Fruit fly (Drosophila melanogaster) whole organism, embryonic: ENCODE data around the gene CG9961.
A peak's percentile ranks its signal among the peaks of the same experiment; 100 is the strongest.

Experiments
- BEAF-32 ChIP-seq: fragments of 200-800 bp; sonication (Bioruptor generic); optimal IDR thresholded peaks from 3 replicates; lab custom pipeline; 2017; ENCODE audit warnings: missing biosample characterization, missing genetic modification characterization, mild to moderate bottlenecking, moderate library complexity, missing genetic modification reagents
- Bgb ChIP-seq: fragments of 200-800 bp; sonication (Bioruptor generic); IDR thresholded peaks from 2 replicates; pipeline ENCODE4 v1.3.6; 2022; ENCODE audit warnings: missing biosample characterization, missing genetic modification characterization; ENCODE audit not compliant: partially characterized antibody
- CG11560 ChIP-seq: fragments of 200-800 bp; sonication (Bioruptor generic); IDR thresholded peaks from 3 replicates; pipeline ENCODE4 v1.3.6; 2022; ENCODE audit warnings: missing biosample characterization, missing genetic modification characterization
- CG13775 ChIP-seq: fragments of 200-800 bp; sonication (Bioruptor generic); optimal IDR thresholded peaks from 3 replicates; lab custom pipeline; 2017; ENCODE audit warnings: missing biosample characterization, mild to moderate bottlenecking, missing genetic modification characterization
- CG14710 ChIP-seq: fragments of 200-800 bp; sonication (Bioruptor generic); optimal IDR thresholded peaks from 3 replicates; lab custom pipeline; 2019; ENCODE audit warnings: missing biosample characterization, mild to moderate bottlenecking, missing genetic modification characterization, moderate library complexity
- CG18011 ChIP-seq: fragments of 200-800 bp; sonication (Bioruptor generic); optimal IDR thresholded peaks from 2 replicates; lab custom pipeline; 2017; ENCODE audit warnings: missing biosample characterization, missing genetic modification characterization, mild to moderate bottlenecking, moderate library complexity, missing genotype
- CG18764 ChIP-seq: fragments of 200-800 bp; sonication (Bioruptor generic); optimal IDR thresholded peaks from 3 replicates; lab custom pipeline; 2016; ENCODE audit warnings: missing biosample characterization, missing genetic modification characterization
- CG31365 ChIP-seq: fragments of 200-800 bp; sonication (Bioruptor generic); optimal IDR thresholded peaks from 2 replicates; lab custom pipeline; 2018; ENCODE audit warnings: missing biosample characterization, mild to moderate bottlenecking, missing genetic modification characterization
- CG3407 ChIP-seq: fragments of 200-800 bp; sonication (Bioruptor generic); optimal IDR thresholded peaks from 2 replicates; lab custom pipeline; 2018; ENCODE audit warnings: missing biosample characterization, mild to moderate bottlenecking, missing genetic modification characterization
- CG3726 ChIP-seq: fragments of 200-800 bp; sonication (Bioruptor generic); IDR thresholded peaks from 3 replicates; pipeline ENCODE4, ENCODE4 v1.3.6; 2022; ENCODE audit warnings: missing biosample characterization, missing genetic modification characterization
- CG3847 ChIP-seq: fragments of 200-800 bp; sonication (Bioruptor generic); IDR thresholded peaks from 2 replicates; pipeline ENCODE4 v1.3.6; 2022; ENCODE audit warnings: missing biosample characterization, missing genetic modification characterization
- CG43689 ChIP-seq: fragments of 200-800 bp; sonication (Bioruptor generic); IDR thresholded peaks from 2 replicates; pipeline ENCODE4 v1.3.6; 2022; ENCODE audit warnings: missing biosample characterization, missing genetic modification characterization
- CG7357 ChIP-seq: fragments of 200-800 bp; sonication (Bioruptor generic); IDR thresholded peaks from 3 replicates; pipeline ENCODE4 v1.3.6; 2022; ENCODE audit warnings: missing biosample characterization, missing genetic modification characterization
- CG8388 ChIP-seq: fragments of 200-800 bp; sonication (Bioruptor generic); optimal IDR thresholded peaks from 2 replicates; lab custom pipeline; 2019; ENCODE audit warnings: missing biosample characterization, mild to moderate bottlenecking, missing genetic modification characterization, moderate library complexity
- CG9876 ChIP-seq: fragments of 200-800 bp; sonication (Bioruptor generic); optimal IDR thresholded peaks from 2 replicates; lab custom pipeline; 2016; ENCODE audit warnings: missing biosample characterization, missing genetic modification characterization
- Doc2 ChIP-seq: fragments of 200-800 bp; sonication (Bioruptor generic); IDR thresholded peaks from 2 replicates; pipeline ENCODE4 v1.3.6; 2022; ENCODE audit warnings: missing biosample characterization, missing genetic modification characterization
- Gug ChIP-seq: fragments of 200-800 bp; sonication (Bioruptor generic); IDR thresholded peaks from 4 replicates; pipeline ENCODE4 v1.3.6; 2022; ENCODE audit warnings: missing biosample characterization, missing genetic modification characterization
- HLH3B ChIP-seq: fragments of 200-800 bp; sonication (Bioruptor generic); IDR thresholded peaks from 2 replicates; pipeline ENCODE4 v1.3.6; 2022; ENCODE audit warnings: missing biosample characterization, missing genetic modification characterization
- HLH54F ChIP-seq: fragments of 200-800 bp; sonication (Bioruptor generic); optimal IDR thresholded peaks from 3 replicates; lab custom pipeline; 2016; ENCODE audit warnings: missing biosample characterization, missing genetic modification characterization
- HLHmδ ChIP-seq: fragments of 200-800 bp; sonication (Bioruptor generic); optimal IDR thresholded peaks from 2 replicates; lab custom pipeline; 2018; ENCODE audit warnings: missing biosample characterization, mild to moderate bottlenecking, missing genetic modification characterization, moderate library complexity
- Mad ChIP-seq: fragments of 200-800 bp; sonication (Bioruptor generic); optimal IDR thresholded peaks from 2 replicates; lab custom pipeline; 2016; ENCODE audit warnings: missing biosample characterization, missing genetic modification characterization
- NfI ChIP-seq: fragments of 200-800 bp; sonication (Bioruptor generic); optimal IDR thresholded peaks from 3 replicates; lab custom pipeline; 2018; ENCODE audit warnings: missing biosample characterization, mild to moderate bottlenecking, missing genetic modification characterization, moderate library complexity
- Sox100B ChIP-seq: fragments of 200-800 bp; sonication (Bioruptor generic); optimal IDR thresholded peaks from 3 replicates; lab custom pipeline; 2018; ENCODE audit warnings: missing biosample characterization, mild to moderate bottlenecking, missing genetic modification characterization
- Ssrp ChIP-seq: fragments of 200-800 bp; sonication (Bioruptor generic); optimal IDR thresholded peaks from 2 replicates; lab custom pipeline; 2018; ENCODE audit warnings: missing biosample characterization, mild to moderate bottlenecking, missing genetic modification characterization, moderate library complexity
- abd-A ChIP-seq: fragments of 200-800 bp; sonication (Bioruptor generic); optimal IDR thresholded peaks from 3 replicates; lab custom pipeline; 2019; ENCODE audit warnings: missing biosample characterization, mild to moderate bottlenecking, missing genetic modification characterization, moderate library complexity
- btn ChIP-seq: fragments of 200-800 bp; sonication (Bioruptor generic); optimal IDR thresholded peaks from 2 replicates; lab custom pipeline; 2016; ENCODE audit warnings: missing biosample characterization, missing genetic modification characterization
- chn ChIP-seq: fragments of 200-800 bp; sonication (Bioruptor generic); optimal IDR thresholded peaks from 2 replicates; lab custom pipeline; 2016; ENCODE audit warnings: missing biosample characterization, missing genetic modification characterization
- dimm ChIP-seq: fragments of 200-800 bp; sonication (Bioruptor generic); IDR thresholded peaks from 2 replicates; pipeline ENCODE4 v1.3.6; 2022; ENCODE audit warnings: missing biosample characterization, missing genetic modification characterization
- dpn ChIP-seq, 2 experiments: fragments of 200-800 bp; sonication (Bioruptor generic); optimal IDR thresholded peaks; 3 replicates each; lab custom pipeline; 2016; ENCODE audit warnings: missing biosample characterization in 2 of 2, missing genetic modification characterization in 2 of 2
- ems ChIP-seq: fragments of 200-800 bp; sonication (Bioruptor generic); optimal IDR thresholded peaks from 3 replicates; lab custom pipeline; 2016; ENCODE audit warnings: missing biosample characterization, missing genetic modification characterization
- gcm ChIP-seq: fragments of 200-800 bp; sonication (Bioruptor generic); optimal IDR thresholded peaks from 2 replicates; lab custom pipeline; 2019; ENCODE audit warnings: missing biosample characterization, mild to moderate bottlenecking, missing genetic modification characterization, moderate library complexity
- hkb ChIP-seq, 2 experiments: fragments of 200-800 bp in 1 of 2; fragments of >200 bp in 1 of 2; sonication (Bioruptor generic) in 1 of 2; IDR thresholded peaks in 1 of 2; optimal IDR thresholded peaks in 1 of 2; 2 replicates each; pipeline versions ENCODE4 v1.3.6 to Lab custom; 2017 to 2022; ENCODE audit warnings: missing biosample characterization in 1 of 2, missing genetic modification characterization in 1 of 2
- inv ChIP-seq: fragments of 200-800 bp; sonication (Bioruptor generic); IDR thresholded peaks from 2 replicates; pipeline ENCODE4 v1.3.6; 2022; ENCODE audit warnings: missing biosample characterization, missing genetic modification characterization; ENCODE audit not compliant: partially characterized antibody
- jing ChIP-seq: fragments of 200-800 bp; sonication (Bioruptor generic); optimal IDR thresholded peaks from 2 replicates; lab custom pipeline; 2018; ENCODE audit warnings: missing biosample characterization, mild to moderate bottlenecking, missing genetic modification characterization
- kay ChIP-seq: fragments of 200-800 bp; sonication (Bioruptor generic); optimal IDR thresholded peaks from 2 replicates; lab custom pipeline; 2016; ENCODE audit warnings: missing biosample characterization, missing genetic modification characterization
- lab ChIP-seq: fragments of 200-800 bp; sonication (Bioruptor generic); optimal IDR thresholded peaks from 3 replicates; lab custom pipeline; 2017; ENCODE audit warnings: missing biosample characterization, missing genetic modification characterization, mild to moderate bottlenecking, moderate library complexity, missing genetic modification reagents
- lov ChIP-seq, 2 experiments: fragments of 200-800 bp in 1 of 2; fragments of >200 bp in 1 of 2; sonication (Bioruptor generic) in 1 of 2; IDR thresholded peaks in 1 of 2; optimal IDR thresholded peaks in 1 of 2; 2 replicates in 1 of 2; 3 replicates in 1 of 2; pipeline versions ENCODE4 v1.3.6 to Lab custom; 2017 to 2022; ENCODE audit warnings: missing biosample characterization in 1 of 2, missing genetic modification characterization in 1 of 2
- nau ChIP-seq: fragments of 200-800 bp; sonication (Bioruptor generic); optimal IDR thresholded peaks from 3 replicates; lab custom pipeline; 2017; ENCODE audit warnings: missing biosample characterization, mild to moderate bottlenecking, missing genetic modification characterization, missing genetic modification reagents
- nmo ChIP-seq: fragments of 200-800 bp; sonication (Bioruptor generic); optimal IDR thresholded peaks from 2 replicates; lab custom pipeline; 2018; ENCODE audit warnings: missing biosample characterization, mild to moderate bottlenecking, missing genetic modification characterization, moderate library complexity
- oc ChIP-seq: fragments of 200-800 bp; sonication (Bioruptor generic); optimal IDR thresholded peaks from 2 replicates; lab custom pipeline; 2018; ENCODE audit warnings: missing biosample characterization, mild to moderate bottlenecking, missing genetic modification characterization, moderate library complexity
- onecut ChIP-seq: fragments of 200-800 bp; sonication (Bioruptor generic); IDR thresholded peaks from 2 replicates; pipeline ENCODE4 v1.3.6; 2022; ENCODE audit warnings: missing biosample characterization, missing genetic modification characterization
- pb ChIP-seq: fragments of 200-800 bp; sonication (Bioruptor generic); optimal IDR thresholded peaks from 3 replicates; lab custom pipeline; 2016; ENCODE audit warnings: missing biosample characterization, missing genetic modification characterization
- peb ChIP-seq: fragments of 200-800 bp; sonication (Bioruptor generic); IDR thresholded peaks from 2 replicates; pipeline ENCODE4 v1.3.6; 2022; ENCODE audit warnings: missing biosample characterization, missing genetic modification characterization
- pzg ChIP-seq: fragments of 200-800 bp; sonication (Bioruptor generic); optimal IDR thresholded peaks from 3 replicates; lab custom pipeline; 2018; ENCODE audit warnings: missing biosample characterization, mild to moderate bottlenecking, missing genetic modification characterization, moderate library complexity
- schlank ChIP-seq: fragments of 200-800 bp; sonication (Bioruptor generic); optimal IDR thresholded peaks from 2 replicates; lab custom pipeline; 2018; ENCODE audit warnings: missing biosample characterization, mild to moderate bottlenecking, missing genetic modification characterization
- sd ChIP-seq: fragments of 200-800 bp; sonication (Bioruptor generic); optimal IDR thresholded peaks from 3 replicates; lab custom pipeline; 2018; ENCODE audit warnings: missing biosample characterization, mild to moderate bottlenecking, missing genetic modification characterization, moderate library complexity
- sens-2 ChIP-seq: fragments of 200-800 bp; sonication (Bioruptor generic); IDR thresholded peaks from 2 replicates; pipeline ENCODE4 v1.3.6; 2022; ENCODE audit warnings: missing biosample characterization, missing genetic modification characterization
- trem ChIP-seq: fragments of 200-800 bp; optimal IDR thresholded peaks from 3 replicates; lab custom pipeline; 2019; ENCODE audit warnings: missing biosample characterization, mild to moderate bottlenecking, missing genetic modification characterization, moderate library complexity
- zen ChIP-seq: fragments of 200-800 bp; sonication (Bioruptor generic); optimal IDR thresholded peaks from 3 replicates; lab custom pipeline; 2018; ENCODE audit warnings: missing biosample characterization, mild to moderate bottlenecking, missing genetic modification characterization, moderate library complexity

Gene CG9961

DNA sequence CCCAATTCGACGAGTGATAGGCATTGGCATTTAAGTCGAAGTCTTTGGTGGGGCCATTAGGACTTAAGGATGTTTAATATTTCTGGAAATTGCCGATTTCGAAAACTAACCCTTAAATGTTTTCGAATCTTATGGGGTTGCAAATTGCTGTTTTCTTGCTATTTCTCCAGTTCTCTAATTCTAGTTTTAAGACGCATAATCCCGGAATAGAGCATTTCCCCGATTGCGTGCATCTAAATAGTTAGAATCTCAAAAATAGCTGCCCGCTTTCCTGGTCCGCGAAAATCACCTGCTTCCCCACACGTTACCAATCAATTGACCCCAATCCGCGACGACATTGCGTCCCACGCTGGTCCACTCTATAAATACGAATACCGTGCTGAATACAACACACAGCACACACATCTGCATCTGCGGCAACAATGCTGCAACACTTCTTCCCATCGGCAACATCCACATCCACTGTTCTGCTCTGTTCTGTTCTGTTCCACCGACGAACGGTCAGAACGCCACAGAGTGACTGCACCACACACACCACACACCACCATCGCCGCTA lies 7.2 kb upstream of the CG9961 start, which contains the start of gene Bacc (continued):
- peak; percentile 67 for TF ChIP-seq lov (optimal IDR thresholded peaks at IDR 0.05; lab: Kevin White, UChicago)
- TF ChIP-seq lov (GFP tag; IDR thresholded peaks at IDR 0.05; lab: Robert Waterston, UW), result no peak
- peak; percentile 92 for TF ChIP-seq Sox100B (GFP tag; lab: Kevin White, UChicago)
- TF ChIP-seq BEAF-32 (GFP tag; lab: Kevin White, UChicago), result no peak
- TF ChIP-seq NfI (GFP tag; lab: Kevin White, UChicago), result peak; percentile 83
- TF ChIP-seq chn, result peak; percentile 58
- peak; percentile 77 for TF ChIP-seq CG8388 (GFP tag; lab: Kevin White, UChicago)
- TF ChIP-seq onecut (GFP tag; lab: Robert Waterston, UW), result peak; percentile 65; the same call in 1 of the 2 replicates
- no peak for TF ChIP-seq inv
- peak; percentile 76 for TF ChIP-seq btn (GFP tag; lab: Kevin White, UChicago)
- peak; percentile 45 for TF ChIP-seq zen (tag; lab: Kevin White, UChicago)
- TF ChIP-seq sens-2, result no peak
- no peak for TF ChIP-seq Doc2 (GFP tag; lab: Robert Waterston, UW)
- peak; percentile 69 for TF ChIP-seq CG14710 (tag; lab: Kevin White, UChicago)
- no peak for TF ChIP-seq CG43689 (GFP tag; lab: Robert Waterston, UW)
- TF ChIP-seq CG3847 (GFP tag; lab: Robert Waterston, UW), result no peak
- TF ChIP-seq CG3407 (GFP tag; lab: Kevin White, UChicago), result peak; percentile 70
- peak; percentile 90 for TF ChIP-seq HLHmδ (GFP tag; lab: Kevin White, UChicago)
- peak; percentile 25 for TF ChIP-seq CG31365
- peak; percentile 70 for TF ChIP-seq CG7357
- TF ChIP-seq kay (GFP tag; lab: Kevin White, UChicago), result peak; percentile 50
- TF ChIP-seq Mad, result peak; percentile 59
- peak; percentile 78 for TF ChIP-seq ems
- peak; percentile 78 for TF ChIP-seq CG18764 (GFP tag; lab: Kevin White, UChicago)
- peak; percentile 91 for TF ChIP-seq CG13775 (GFP tag; lab: Kevin White, UChicago)
- peak; percentile 87 to 91 for TF ChIP-seq dpn (GFP tag; optimal IDR thresholded peaks at IDR 0.05; lab: Kevin White, UChicago)
- peak; percentile 73 for TF ChIP-seq jing
- TF ChIP-seq CG9876 (GFP tag; lab: Kevin White, UChicago), result peak; percentile 79
- TF ChIP-seq schlank (tag; lab: Kevin White, UChicago), result peak; percentile 77
- TF ChIP-seq nau (GFP tag; lab: Kevin White, UChicago), result peak; percentile 87
- TF ChIP-seq pzg (GFP tag; lab: Kevin White, UChicago), result no peak
- TF ChIP-seq oc, result peak; percentile 55
- no peak for TF ChIP-seq hkb (optimal IDR thresholded peaks at IDR 0.05; lab: Kevin White, UChicago)
- no peak for TF ChIP-seq hkb (GFP tag; IDR thresholded peaks at IDR 0.05; lab: Robert Waterston, UW)
- peak; percentile 89 for TF ChIP-seq HLH54F (GFP tag; lab: Kevin White, UChicago)
- peak; percentile 28 for TF ChIP-seq sd (tag; lab: Kevin White, UChicago)
- TF ChIP-seq pb, result peak; percentile 70
- no peak for TF ChIP-seq peb (GFP tag; lab: Robert Waterston, UW)
- no peak for TF ChIP-seq CG3726
- no peak for TF ChIP-seq Bgb (GFP tag; lab: Robert Waterston, UW)
- peak; percentile 16 for TF ChIP-seq trem
- no peak for TF ChIP-seq dimm
- no peak for TF ChIP-seq CG11560 (tag; lab: Robert Waterston, UW)
- peak; percentile 81 for TF ChIP-seq Ssrp (tag; lab: Kevin White, UChicago)
- peak; percentile 65; the same call in 2 of the 4 replicates for TF ChIP-seq Gug (GFP tag; lab: Robert Waterston, UW)
- TF ChIP-seq gcm, result peak; percentile 65
- TF ChIP-seq lab (GFP tag; lab: Kevin White, UChicago), result peak; percentile 92
- no peak for TF ChIP-seq abd-A (tag; lab: Kevin White, UChicago)
- peak; percentile 80 for TF ChIP-seq CG18011 (GFP tag; lab: Kevin White, UChicago)
- TF ChIP-seq nmo, result peak; percentile 85
- no peak for TF ChIP-seq HLH3B
